Worm (Caenorhabditis elegans): Measurements from ENCODE around the gene H08M01.1.

The H08M01.1 gene

DNA sequence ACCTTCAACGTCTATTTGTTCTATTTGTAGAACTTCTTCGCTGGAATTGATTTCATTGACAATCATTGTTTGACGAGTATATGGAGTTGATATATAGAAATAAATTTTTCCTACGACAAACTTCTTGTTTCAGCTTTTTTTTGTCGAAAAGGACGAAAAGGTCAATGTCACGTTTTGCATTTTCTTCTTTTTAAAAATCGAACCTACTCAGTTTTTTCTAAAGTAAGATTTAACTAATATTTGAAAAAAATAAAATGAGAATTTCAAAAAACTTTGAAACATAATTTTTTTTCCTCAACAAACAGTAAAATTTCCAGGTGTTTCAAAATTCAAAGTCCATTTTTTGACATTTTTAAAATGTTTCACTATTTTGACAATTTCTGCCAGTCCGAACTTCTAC, at the start of gene H08M01.1:
TSS of gene H08M01.1 (minus strand) at position 101 of the 400 bp plus-strand sequence.
- TF ChIP-seq unc-62 (GFP tag; optimal IDR thresholded peaks at IDR 0.05): no peak

DNA sequence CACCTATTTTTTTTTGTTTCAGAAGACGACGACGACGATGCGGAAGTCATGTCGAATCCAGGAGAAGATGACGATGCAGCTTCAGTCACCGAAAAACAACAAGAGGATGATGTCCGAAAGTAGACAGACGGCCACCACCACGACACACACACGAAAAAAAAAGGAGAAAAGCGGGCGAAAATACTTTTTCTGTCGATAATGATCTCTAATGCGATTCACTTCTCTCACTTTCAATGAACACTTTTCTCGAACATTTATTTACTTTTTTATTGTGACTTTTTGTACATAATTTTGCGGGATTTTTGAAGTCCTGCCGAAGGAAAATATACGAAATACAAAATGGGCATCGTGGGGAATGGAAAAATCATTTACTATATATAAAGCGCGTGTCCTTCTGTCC, 47.7 kb upstream of the H08M01.1 start:
- no peak for TF ChIP-seq unc-62 (GFP tag; optimal IDR thresholded peaks at IDR 0.05)

DNA sequence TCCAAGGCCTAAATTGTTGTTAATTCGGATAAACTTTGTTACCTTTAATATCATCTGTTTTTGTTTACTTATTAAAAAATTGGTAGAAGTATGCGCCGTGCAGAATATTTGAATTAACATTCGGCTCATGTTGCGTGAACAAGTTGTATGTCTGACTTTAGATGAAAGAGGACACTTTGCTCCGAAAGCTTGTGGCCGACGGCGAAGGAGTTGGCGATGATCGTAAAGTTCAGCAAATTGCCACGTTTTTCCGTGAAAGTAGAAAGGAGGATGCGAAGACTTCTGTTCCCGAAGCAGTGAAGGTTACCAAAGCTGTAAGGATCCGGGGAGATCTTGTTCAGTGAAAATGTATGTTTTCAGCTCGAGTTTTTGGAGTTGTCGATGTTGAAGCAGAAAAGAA, 46.4 kb upstream of the H08M01.1 start, which contains the start of gene thoc-7:
TSS of gene thoc-7 (plus strand) at position 162 of the 400 bp plus-strand sequence.
- no peak for TF ChIP-seq unc-62 (GFP tag; optimal IDR thresholded peaks at IDR 0.05)

DNA sequence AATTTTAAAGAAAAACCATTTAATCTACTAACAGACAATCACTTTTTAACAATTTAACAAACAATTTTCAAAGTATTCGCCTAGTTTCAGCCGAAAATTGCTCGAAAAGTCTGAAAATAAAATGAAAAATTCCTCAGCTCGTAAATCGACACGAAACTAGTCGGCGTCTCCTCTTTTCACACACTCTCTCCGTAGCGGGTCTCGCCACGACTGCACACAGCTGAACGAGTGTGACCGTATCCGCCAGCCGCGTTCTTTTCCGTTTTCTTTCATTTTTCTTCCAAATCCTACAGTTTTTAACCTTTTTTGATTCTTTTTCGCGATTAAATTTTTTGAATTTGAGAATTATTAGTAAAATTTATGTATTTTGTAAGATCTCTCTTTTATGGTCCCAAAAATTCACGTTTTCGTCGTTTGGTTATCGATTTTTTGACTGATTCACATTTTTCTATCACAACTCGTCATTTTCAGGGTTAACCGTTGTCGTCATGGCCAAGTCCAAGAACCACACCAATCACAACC, 45.6 kb upstream of the H08M01.1 start, which contains the start of gene rpl-29:
TSS of gene rpl-29 (plus strand) at position 472 of the 522 bp plus-strand sequence.
- no peak for TF ChIP-seq unc-62 (GFP tag; optimal IDR thresholded peaks at IDR 0.05)

DNA sequence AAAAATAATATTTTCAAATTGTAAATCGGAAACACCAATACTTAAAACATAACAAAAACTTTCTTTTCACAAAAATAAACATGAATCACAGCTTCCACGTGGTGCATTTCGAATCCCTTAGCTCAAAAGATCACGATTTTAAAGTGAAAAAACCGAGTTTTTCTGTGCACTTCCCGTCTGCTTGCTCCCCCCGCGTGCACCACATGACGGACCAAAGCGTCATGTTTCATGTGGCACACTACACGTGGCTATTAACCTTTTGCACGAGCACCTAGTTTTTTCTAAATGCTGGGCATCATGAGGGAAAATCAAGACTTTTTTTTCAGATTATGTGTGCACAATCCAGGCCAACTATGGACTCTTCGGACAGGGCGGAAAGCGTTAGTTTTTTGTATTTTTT, 44.6 kb upstream of the H08M01.1 start:
- TF ChIP-seq unc-62 (GFP tag; optimal IDR thresholded peaks at IDR 0.05): no peak

DNA sequence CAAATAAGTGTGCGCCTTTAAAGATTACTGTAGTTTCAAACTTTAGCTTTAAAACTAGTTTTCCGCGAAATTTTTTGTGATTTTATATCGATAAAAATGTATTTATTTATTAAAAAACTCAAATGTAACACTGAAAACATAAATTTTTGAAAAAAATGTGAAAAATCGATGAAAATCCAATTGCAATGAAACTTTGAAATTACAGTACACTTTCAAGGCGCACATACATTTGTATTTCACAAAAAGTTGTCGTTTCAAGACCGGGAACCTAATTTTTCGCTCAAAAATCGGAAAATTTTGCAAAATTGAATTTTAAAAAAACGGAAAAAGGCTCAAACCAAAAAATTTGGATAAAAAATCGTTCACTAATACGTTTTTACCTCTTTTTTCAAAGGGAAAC, 44.2 kb upstream of the H08M01.1 start:
- no peak for TF ChIP-seq unc-62 (GFP tag; optimal IDR thresholded peaks at IDR 0.05)

DNA sequence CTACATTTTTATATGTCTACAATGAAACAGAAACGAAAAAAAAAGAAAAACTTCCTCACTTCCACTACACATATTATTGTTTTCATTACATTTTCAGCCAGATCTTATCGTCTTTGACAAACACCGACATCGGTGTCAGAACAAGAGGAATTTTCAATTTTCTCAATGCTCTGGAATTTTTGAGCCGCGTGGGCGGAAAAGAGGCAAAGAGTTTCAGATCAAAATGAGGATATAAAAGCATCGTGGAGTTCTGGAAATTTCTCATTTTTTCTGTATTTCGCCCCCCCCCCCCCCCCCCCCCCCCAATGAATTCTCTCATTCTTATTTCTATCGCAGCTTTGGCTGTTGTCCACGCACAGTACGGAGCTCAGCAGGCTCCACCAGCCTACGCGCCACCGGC, 43.7 kb upstream of the H08M01.1 start, which contains the start of gene B0513.4:
TSS of gene B0513.4 (plus strand) at position 301 of the 400 bp plus-strand sequence.
- TF ChIP-seq unc-62 (GFP tag; optimal IDR thresholded peaks at IDR 0.05): no peak

DNA sequence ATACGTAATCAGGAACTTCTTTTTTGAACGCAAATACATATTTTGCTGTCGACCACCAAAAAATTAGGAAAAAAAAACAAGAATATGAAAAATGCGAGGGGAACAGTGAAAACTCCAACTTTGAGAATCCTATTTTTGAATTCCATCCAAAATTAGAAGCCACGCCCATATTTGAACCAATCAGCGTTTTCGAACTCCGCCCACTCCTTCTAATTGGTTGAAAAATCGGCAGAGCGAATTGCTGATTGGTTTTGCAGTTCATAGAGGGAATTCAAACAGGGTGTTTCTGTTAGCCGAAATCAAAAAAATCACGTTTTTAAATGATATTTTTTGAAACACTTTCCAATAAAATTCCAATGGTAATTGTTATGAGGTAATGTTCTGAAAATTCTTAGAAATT, 42.5 kb upstream of the H08M01.1 start:
- no peak for TF ChIP-seq unc-62 (GFP tag; optimal IDR thresholded peaks at IDR 0.05)

DNA sequence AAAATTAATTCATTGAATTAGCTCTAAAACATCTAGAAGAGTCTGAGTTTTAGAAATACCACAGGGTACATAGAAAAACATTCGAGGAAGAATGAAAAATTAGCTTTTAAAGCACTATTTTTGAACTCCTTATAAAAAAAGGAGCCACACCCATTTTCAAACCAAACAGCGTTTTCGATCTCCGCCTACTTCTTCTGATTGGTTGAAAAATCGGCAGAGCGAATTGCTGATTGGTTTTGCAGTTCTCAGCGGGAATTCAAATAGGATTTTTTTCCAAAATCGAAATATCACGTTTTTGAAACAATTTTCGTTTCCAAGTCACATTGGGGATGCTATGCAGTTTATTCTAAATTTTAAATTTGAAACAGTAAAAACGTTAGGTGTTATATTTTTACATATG, 41.9 kb upstream of the H08M01.1 start:
- TF ChIP-seq unc-62 (GFP tag; optimal IDR thresholded peaks at IDR 0.05): no peak

DNA sequence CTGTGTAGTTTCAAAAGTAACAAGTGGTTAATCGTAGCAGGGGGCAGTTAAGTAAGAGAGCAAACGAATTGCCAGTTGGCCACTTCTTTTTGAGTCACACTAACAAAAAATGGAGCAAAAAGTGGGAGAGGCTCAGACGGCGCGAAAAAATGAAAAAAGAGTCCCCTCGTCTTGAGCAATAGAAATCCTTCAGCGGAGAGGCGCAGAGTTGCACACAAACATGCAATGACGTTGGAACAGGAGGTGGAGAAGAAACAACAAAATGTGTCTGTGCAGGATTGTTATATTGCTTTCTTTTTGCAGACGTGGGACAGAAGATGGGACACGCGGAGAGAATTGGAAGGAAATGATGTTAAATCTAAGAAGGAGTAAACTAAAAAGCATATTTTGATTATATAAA, 41.5 kb upstream of the H08M01.1 start:
- TF ChIP-seq unc-62 (GFP tag; optimal IDR thresholded peaks at IDR 0.05): no peak

DNA sequence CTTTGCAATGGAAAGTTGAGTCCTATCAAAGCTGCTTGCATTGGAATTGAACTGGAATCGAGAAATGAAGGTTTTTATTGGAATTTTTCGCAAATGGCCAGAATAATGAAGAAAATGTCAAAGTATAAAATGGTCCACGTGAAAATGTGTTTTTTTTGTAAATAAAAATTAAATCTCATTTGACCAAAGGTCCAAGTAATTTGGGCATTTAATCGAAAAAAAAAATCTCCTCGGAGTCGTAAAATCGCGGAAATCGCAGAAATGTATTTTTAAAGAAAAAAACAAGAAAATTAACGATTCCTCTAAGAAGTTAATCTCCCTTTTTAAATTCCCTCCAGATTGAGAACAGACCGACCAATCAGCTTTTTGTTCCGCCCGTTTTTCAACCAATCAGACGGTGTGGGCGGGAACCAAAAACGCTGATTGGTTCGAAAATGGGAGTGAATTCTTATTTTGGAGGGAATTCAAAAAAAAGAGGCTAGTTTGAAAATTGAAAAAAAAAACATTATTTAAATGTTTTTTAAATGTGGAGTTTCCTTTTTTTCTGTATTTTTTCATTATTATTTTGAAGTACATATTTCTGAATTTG, 40.5 kb upstream of the H08M01.1 start, which contains the start of gene prdh-1:
TSS of gene prdh-1 (minus strand) at position 51 of the 589 bp plus-strand sequence.
- no peak for TF ChIP-seq unc-62 (GFP tag; optimal IDR thresholded peaks at IDR 0.05)

DNA sequence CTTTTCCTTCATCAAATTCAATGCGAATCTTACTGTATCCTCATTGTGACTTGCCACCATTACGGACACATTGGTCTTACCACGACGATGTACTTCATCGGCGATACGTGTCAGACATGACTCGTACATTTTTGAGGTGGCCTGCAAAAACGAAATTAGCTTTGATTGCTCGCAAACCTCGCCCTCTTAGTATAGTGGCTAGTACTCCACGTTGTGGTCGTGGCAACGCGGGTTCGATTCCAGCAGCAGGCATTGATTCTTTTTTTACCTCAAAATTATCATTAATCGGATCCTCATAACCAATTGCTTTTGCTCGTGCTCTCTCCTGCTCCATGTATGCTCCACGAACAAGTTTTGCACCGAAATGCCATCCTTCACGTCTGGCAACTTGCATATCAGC, 33.9 kb upstream of the H08M01.1 start:
- no peak for TF ChIP-seq unc-62 (GFP tag; optimal IDR thresholded peaks at IDR 0.05)

DNA sequence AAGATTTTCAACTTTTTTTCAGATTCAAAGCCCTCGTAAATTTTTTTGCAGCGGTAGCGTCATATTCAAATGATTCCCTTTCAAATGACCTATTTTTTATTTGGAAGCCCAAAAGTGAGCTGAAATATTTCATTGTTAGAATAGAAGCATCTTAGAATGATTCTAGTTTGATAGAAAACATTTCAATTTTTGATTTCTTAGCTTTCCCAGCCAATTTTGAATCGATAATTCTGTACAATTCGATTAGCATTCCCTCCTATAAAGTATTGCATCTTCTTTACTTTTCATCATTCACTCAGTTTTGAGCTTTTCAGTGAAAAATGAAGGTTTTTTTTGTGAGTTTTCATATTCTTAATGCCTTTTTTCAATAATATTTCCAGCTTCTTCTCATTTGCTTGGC, 30.6 kb upstream of the H08M01.1 start, which contains the start of gene B0513.90:
TSS of gene B0513.90 (plus strand) at position 301 of the 400 bp plus-strand sequence.
- TF ChIP-seq unc-62 (GFP tag; optimal IDR thresholded peaks at IDR 0.05): no peak

DNA sequence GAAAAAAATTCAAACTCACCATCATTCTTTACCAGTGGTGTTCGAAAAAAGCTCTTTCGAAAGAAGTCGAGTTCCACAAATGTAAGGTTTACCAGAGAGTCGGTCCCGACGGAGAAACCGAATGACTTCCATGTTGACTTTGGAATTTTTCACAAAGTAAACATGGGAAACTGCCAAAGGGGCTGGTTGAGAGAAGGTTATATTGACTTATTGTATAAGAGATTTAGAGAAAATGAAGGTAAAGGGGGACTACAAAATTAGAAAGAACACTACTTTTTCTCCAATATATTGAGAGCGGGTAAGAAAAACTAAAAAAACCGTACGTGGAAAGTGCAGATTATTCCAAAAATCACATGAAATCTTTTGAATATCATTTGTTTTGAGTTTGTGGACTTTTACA, 29.0 kb upstream of the H08M01.1 start, which contains the start of gene vamp-8:
TSS of gene vamp-8 (minus strand) at position 25 of the 400 bp plus-strand sequence.
- TF ChIP-seq unc-62 (GFP tag; optimal IDR thresholded peaks at IDR 0.05): no peak

DNA sequence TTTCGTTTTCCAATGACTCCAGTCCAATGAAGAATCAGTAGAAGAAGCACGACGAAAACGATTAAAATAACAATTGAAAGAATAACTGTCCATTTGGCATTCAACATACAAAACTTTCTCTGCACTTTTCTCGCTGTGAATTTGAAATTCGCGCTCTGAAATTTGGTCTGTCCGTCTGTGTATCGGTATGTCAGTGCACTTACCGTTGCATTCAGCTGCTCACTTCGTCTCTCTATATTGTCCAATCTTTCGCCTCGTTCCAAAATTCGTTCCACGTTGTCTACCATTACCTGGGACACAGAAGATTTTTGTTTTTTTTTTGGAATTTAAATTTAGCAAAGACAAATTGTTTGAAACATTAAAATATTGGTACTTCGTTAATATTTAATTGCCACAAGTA, 24.3 kb upstream of the H08M01.1 start:
- no peak for TF ChIP-seq unc-62 (GFP tag; optimal IDR thresholded peaks at IDR 0.05)

DNA sequence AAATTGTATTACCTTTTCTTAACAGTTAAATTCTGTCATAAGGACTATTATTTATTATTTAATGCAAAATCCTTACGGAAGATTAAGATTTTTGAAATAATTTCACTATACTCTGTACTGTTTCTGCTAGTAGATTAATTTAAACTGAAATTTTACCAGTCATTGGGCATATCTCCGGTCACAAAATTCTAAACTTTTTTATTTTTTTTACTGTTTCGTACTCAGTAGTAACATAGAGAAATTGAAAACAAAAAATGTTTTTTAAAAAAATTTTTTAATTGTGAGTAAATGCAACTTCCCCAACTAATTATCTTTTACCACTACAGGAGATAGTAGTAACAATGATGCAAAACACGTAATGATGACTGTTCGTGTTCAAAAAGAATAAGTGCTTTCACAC, 2.1 kb upstream of the H08M01.1 start:
- TF ChIP-seq unc-62 (GFP tag; optimal IDR thresholded peaks at IDR 0.05): no peak

DNA sequence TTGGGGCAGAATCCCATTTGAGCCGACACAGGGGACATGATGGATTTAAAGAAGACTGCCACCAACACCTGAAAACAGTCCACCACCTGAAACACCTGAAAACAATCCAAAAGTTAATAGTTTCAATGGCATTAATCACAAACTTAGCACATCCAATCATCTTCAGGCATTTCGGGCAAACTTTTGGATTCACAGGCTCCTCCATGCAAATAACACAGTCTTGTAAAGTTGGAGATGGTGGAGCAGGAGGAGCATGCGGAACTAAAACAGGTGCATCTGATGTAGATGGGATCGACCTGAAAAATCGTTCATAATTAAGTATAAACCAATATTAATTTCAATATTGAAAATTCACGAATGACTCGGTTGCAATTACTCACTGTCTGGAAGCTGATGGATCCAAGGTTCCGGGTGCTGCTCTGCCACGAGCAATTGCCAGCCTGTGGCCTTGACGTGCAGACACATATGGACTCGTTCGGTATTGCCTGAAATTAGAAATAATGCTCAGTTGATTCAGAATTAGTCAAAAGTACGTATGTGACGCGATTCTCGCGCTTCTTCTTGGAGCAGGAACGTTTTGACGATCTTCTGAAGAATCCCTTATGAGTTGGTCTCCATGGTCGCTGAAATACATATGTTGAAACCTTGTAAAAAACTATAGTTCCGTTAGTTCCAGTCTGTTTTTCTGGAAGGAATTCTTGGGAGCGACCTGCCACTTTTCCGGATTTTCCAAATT, 1.6 kb downstream of the H08M01.1 start:
- no peak for TF ChIP-seq unc-62 (GFP tag; optimal IDR thresholded peaks at IDR 0.05)
